Worm (Caenorhabditis elegans) whole organism, late embryonic: ENCODE data around the gene Y37B11A.3.

Experiments used
- nfya-1 ChIP-seq: sonication (generic microtip); optimal IDR thresholded peaks from 2 replicates; lab custom pipeline; 2017; ENCODE audit warnings: missing genetic modification characterization, mild to moderate bottlenecking, missing compliant biosample characterization, antibody characterized with exemption, moderate library complexity
- pag-3 ChIP-seq: sonication (generic microtip); optimal IDR thresholded peaks from 2 replicates; lab custom pipeline; 2016; ENCODE audit warnings: missing compliant biosample characterization, missing genetic modification characterization, borderline replicate concordance

ce11 chrIII:5734905-5735304, 50.2 kb downstream of the Y37B11A.3 start, which contains the start of gene B0244.10:
- no peak for TF ChIP-seq nfya-1 (tag; lab: Kevin White, UChicago)
- no peak for TF ChIP-seq pag-3 (tag; lab: Kevin White, UChicago)
